Fruit fly (Drosophila melanogaster): ENCODE data around the gene Ulp1.

Ulp1 gene

DNA sequence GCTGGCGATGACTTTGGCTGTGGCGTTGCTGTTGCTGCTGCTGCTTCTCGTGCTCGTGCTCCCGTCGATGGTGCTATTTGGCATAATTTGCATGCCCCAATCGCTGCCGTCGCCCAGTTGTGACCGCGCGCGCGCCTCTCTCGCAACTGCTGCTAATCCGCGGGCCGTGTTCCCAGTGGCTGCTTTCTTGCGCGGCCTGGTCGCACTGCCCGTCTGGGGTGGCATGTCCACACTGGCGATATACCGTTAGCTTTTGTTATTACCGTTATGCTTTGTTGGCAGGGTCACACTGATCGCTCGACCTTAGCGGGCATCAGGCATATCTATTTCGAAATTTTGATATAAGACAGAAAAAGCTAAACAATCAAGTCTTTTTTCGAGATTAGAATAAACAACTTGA, 6.4 kb downstream of the Ulp1 start, which contains the start of gene CG7990 (continued):
- TF ChIP-seq bigmax (GFP tag; optimal IDR thresholded peaks at IDR 0.05) (no peak), CG14965 (GFP tag; optimal IDR thresholded peaks at IDR 0.05; ENCODE audit: borderline replicate concordance) (no peak), CG15479 (GFP tag; optimal IDR thresholded peaks at IDR 0.05) (no peak), tap (tag; optimal IDR thresholded peaks at IDR 0.05) (no peak), nmo (GFP tag; optimal IDR thresholded peaks at IDR 0.05) (no peak), Side (GFP tag; optimal IDR thresholded peaks at IDR 0.05) (no peak), dati (GFP tag; IDR thresholded peaks at IDR 0.05) (no peak), Blimp-1 (GFP tag; optimal IDR thresholded peaks at IDR 0.05) (no peak), bab2 (GFP tag; optimal IDR thresholded peaks at IDR 0.05) (no peak), BtbVII (GFP tag; optimal IDR thresholded peaks at IDR 0.05) (no peak), MBD-R2 (GFP tag; IDR thresholded peaks at IDR 0.05) (peak; percentile 38), CG34422 (GFP tag; IDR thresholded peaks at IDR 0.05) (no peak), Dp (GFP tag; optimal IDR thresholded peaks at IDR 0.05) (peak; percentile 53), tx (GFP tag; optimal IDR thresholded peaks at IDR 0.05) (no peak), Fer2 (tag; optimal IDR thresholded peaks at IDR 0.05) (no peak), CG11085 (GFP tag; IDR thresholded peaks at IDR 0.05) (no peak), CG12299 (tag; optimal IDR thresholded peaks at IDR 0.05) (no peak), CG7786 (GFP tag; optimal IDR thresholded peaks at IDR 0.05) (no peak), CG6765 (GFP tag; optimal IDR thresholded peaks at IDR 0.05) (no peak), CG10274 (GFP tag; optimal IDR thresholded peaks at IDR 0.05) (no peak), kni (GFP tag; optimal IDR thresholded peaks at IDR 0.05) (no peak), CG12942 (GFP tag; optimal IDR thresholded peaks at IDR 0.05) (no peak), peb (GFP tag; IDR thresholded peaks at IDR 0.05) (no peak), tll (GFP tag; optimal IDR thresholded peaks at IDR 0.05) (no peak), CG6689 (GFP tag; IDR thresholded peaks at IDR 0.05) (no peak), Hand (GFP tag; optimal IDR thresholded peaks at IDR 0.05) (no peak), MTF-1 (GFP tag; optimal IDR thresholded peaks at IDR 0.05; ENCODE audit: borderline replicate concordance) (no peak), Drgx (GFP tag; IDR thresholded peaks at IDR 0.05) (no peak), crp (GFP tag; optimal IDR thresholded peaks at IDR 0.05) (no peak), jigr1 (GFP tag; IDR thresholded peaks at IDR 0.05) (no peak), CG6683 (GFP tag; optimal IDR thresholded peaks at IDR 0.05) (no peak), fd96Cb (tag; optimal IDR thresholded peaks at IDR 0.05) (no peak), ERR (GFP tag; optimal IDR thresholded peaks at IDR 0.05) (no peak), Six4 (GFP tag; optimal IDR thresholded peaks at IDR 0.05) (no peak), btn (GFP tag; optimal IDR thresholded peaks at IDR 0.05) (no peak), Hr3 (GFP tag; optimal IDR thresholded peaks at IDR 0.05) (no peak), CG17361 (GFP tag; IDR thresholded peaks at IDR 0.05) (no peak), CG5180 (GFP tag; optimal IDR thresholded peaks at IDR 0.05) (no peak), CG12219 (GFP tag; optimal IDR thresholded peaks at IDR 0.05) (no peak), CG7987 (GFP tag; optimal IDR thresholded peaks at IDR 0.05) (no peak), Max (GFP tag; optimal IDR thresholded peaks at IDR 0.05) (no peak), maf-S (GFP tag; optimal IDR thresholded peaks at IDR 0.05) (no peak), Abd-B (GFP tag; optimal IDR thresholded peaks at IDR 0.05) (no peak), CG11696 (GFP tag; IDR thresholded peaks at IDR 0.05) (no peak), Ptx1 (GFP tag; IDR thresholded peaks at IDR 0.05) (no peak), CG2129 (GFP tag; IDR thresholded peaks at IDR 0.05; ENCODE audit: partially characterized antibody) (no peak), CoRest (tag; optimal IDR thresholded peaks at IDR 0.05) (no peak), grn (GFP tag; optimal IDR thresholded peaks at IDR 0.05) (no peak), nom (GFP tag; optimal IDR thresholded peaks at IDR 0.05) (no peak), CG2875 (GFP tag; optimal IDR thresholded peaks at IDR 0.05) (no peak)

All from whole organism, embryonic.